Fruit fly (Drosophila melanogaster): Measurements from ENCODE around the gene CG32639.

The CG32639 gene

DNA sequence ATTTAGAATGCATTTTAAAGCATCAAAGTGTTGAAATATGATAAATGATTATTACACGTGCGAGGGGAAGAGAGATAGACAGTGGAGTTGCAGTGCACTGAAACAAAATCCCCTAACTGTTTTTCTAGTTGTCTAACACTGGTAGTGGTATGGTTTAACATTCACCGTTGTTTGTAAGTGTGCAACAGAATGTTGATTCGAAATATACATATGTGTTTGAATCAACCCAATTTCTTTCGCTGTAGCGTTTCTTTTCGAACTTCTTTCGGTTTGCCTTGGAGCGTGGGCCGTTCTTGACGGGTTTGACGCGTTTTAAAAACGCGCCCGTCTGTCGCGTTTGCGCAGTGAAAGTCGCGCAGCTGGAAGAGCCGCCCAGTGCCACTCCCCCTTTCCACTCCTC is 15.1 kb downstream of the CG32639 start (continued):
- TF ChIP-seq CG11902 (GFP tag; optimal IDR thresholded peaks at IDR 0.05) (peak; percentile 27), pdm3 (GFP tag; optimal IDR thresholded peaks at IDR 0.05) (no peak), lz (GFP tag; optimal IDR thresholded peaks at IDR 0.05) (peak; percentile 52), spab (GFP tag; optimal IDR thresholded peaks at IDR 0.05) (no peak), acj6 (GFP tag; optimal IDR thresholded peaks at IDR 0.05) (peak; percentile 39), salr (GFP tag; optimal IDR thresholded peaks at IDR 0.05) (no peak), CG15336 (GFP tag; IDR thresholded peaks at IDR 0.05) (peak; percentile 49), Ets96B (tag; optimal IDR thresholded peaks at IDR 0.05) (no peak), CG4318 (GFP tag; optimal IDR thresholded peaks at IDR 0.05) (no peak), CG32006 (GFP tag; optimal IDR thresholded peaks at IDR 0.05) (peak; percentile 47), CG3919 (GFP tag; optimal IDR thresholded peaks at IDR 0.05) (peak; percentile 45), achi (GFP tag; optimal IDR thresholded peaks at IDR 0.05) (peak; percentile 36), CG8632 (GFP tag; optimal IDR thresholded peaks at IDR 0.05) (no peak), Met (GFP tag; optimal IDR thresholded peaks at IDR 0.05) (peak; percentile 65), CG31627 (GFP tag; optimal IDR thresholded peaks at IDR 0.05) (peak; percentile 55), fkh (GFP tag; optimal IDR thresholded peaks at IDR 0.05) (no peak), CG6163 (GFP tag; IDR thresholded peaks at IDR 0.05) (peak; percentile 66; the same call in 2 of the 3 replicates), Blimp-1 (GFP tag; optimal IDR thresholded peaks at IDR 0.05) (peak; percentile 64), CG7368 (GFP tag; optimal IDR thresholded peaks at IDR 0.05) (peak; percentile 45), dsx (GFP tag; optimal IDR thresholded peaks at IDR 0.05; ENCODE audit: poor library complexity, severe bottlenecking) (no peak)

dm6 chrX:13220418-13220817 is 15.9 kb downstream of the CG32639 start:
- TF ChIP-seq topi (GFP tag; optimal IDR thresholded peaks at IDR 0.05) (peak; percentile 52), ss (GFP tag; optimal IDR thresholded peaks at IDR 0.05) (no peak), CG11294 (GFP tag; IDR thresholded peaks at IDR 0.05) (no peak), CG3919 (GFP tag; optimal IDR thresholded peaks at IDR 0.05) (no peak), Sox102F (GFP tag; optimal IDR thresholded peaks at IDR 0.05) (peak; percentile 17), CG3032 (tag; optimal IDR thresholded peaks at IDR 0.05) (no peak), Hr39 (GFP tag; optimal IDR thresholded peaks at IDR 0.05) (peak; percentile 5), CG6163 (GFP tag; IDR thresholded peaks at IDR 0.05) (no peak), Eip78C (GFP tag) (peak; percentile 81), CG10631 (GFP tag; optimal IDR thresholded peaks at IDR 0.05) (no peak), fkh (GFP tag; optimal IDR thresholded peaks at IDR 0.05) (no peak), svp (GFP tag) (no peak), CG7368 (GFP tag; optimal IDR thresholded peaks at IDR 0.05) (no peak), Eip75B (GFP tag; optimal IDR thresholded peaks at IDR 0.05) (no peak), CG11762 (GFP tag; optimal IDR thresholded peaks at IDR 0.05; ENCODE audit: insufficient read depth) (no peak), Met (GFP tag; optimal IDR thresholded peaks at IDR 0.05) (peak; percentile 44), Ets21C (GFP tag; optimal IDR thresholded peaks at IDR 0.05) (no peak), Ets96B (tag; optimal IDR thresholded peaks at IDR 0.05) (no peak), CG8119 (GFP tag; IDR thresholded peaks at IDR 0.05) (no peak), net (GFP tag; optimal IDR thresholded peaks at IDR 0.05) (no peak), achi (GFP tag; optimal IDR thresholded peaks at IDR 0.05) (no peak), acj6 (GFP tag; optimal IDR thresholded peaks at IDR 0.05) (no peak), lz (GFP tag; optimal IDR thresholded peaks at IDR 0.05) (peak; percentile 32), eg (GFP tag; IDR thresholded peaks at IDR 0.05) (no peak), cyc (GFP tag; optimal IDR thresholded peaks at IDR 0.05) (no peak), CG6854 (GFP tag; optimal IDR thresholded peaks at IDR 0.05) (no peak), CG1621 (tag; optimal IDR thresholded peaks at IDR 0.05) (no peak), Sox15 (GFP tag; optimal IDR thresholded peaks at IDR 0.05) (no peak), Hr4 (GFP tag; optimal IDR thresholded peaks at IDR 0.05) (no peak), esn (GFP tag; optimal IDR thresholded peaks at IDR 0.05) (peak; percentile 50), CG9139 (GFP tag; optimal IDR thresholded peaks at IDR 0.05) (no peak), vri (GFP tag; optimal IDR thresholded peaks at IDR 0.05) (no peak), Smox (GFP tag; optimal IDR thresholded peaks at IDR 0.05) (peak; percentile 54), CG32006 (GFP tag; optimal IDR thresholded peaks at IDR 0.05) (no peak), pdm3 (GFP tag; optimal IDR thresholded peaks at IDR 0.05) (peak; percentile 8), fd59A (GFP tag; optimal IDR thresholded peaks at IDR 0.05) (no peak), CG34406 (GFP tag; optimal IDR thresholded peaks at IDR 0.05) (peak; percentile 3), fd85E (GFP tag; optimal IDR thresholded peaks at IDR 0.05) (no peak)
